Fruit fly (Drosophila melanogaster) whole organism, pupa: ENCODE results near the gene CG42354.

Experiments used
- CG10348 ChIP-seq: fragments of 200-800 bp; sonication (Bioruptor generic); IDR thresholded peaks from 2 replicates; pipeline ENCODE4 v1.3.6; 2022; ENCODE audit warnings: missing biosample characterization, missing genetic modification characterization
- CG12605 ChIP-seq: fragments of 200-800 bp; sonication (Bioruptor generic); IDR thresholded peaks from 2 replicates; pipeline ENCODE4 v1.3.6; 2022; ENCODE audit warnings: missing biosample characterization, missing genetic modification characterization
- CG13204 ChIP-seq: fragments of 200-800 bp; sonication (Bioruptor generic); optimal IDR thresholded peaks from 2 replicates; lab custom pipeline; 2018; ENCODE audit warnings: missing biosample characterization, mild to moderate bottlenecking, missing genetic modification characterization, moderate library complexity
- CG14655 ChIP-seq: fragments of 200-800 bp; sonication (Bioruptor generic); optimal IDR thresholded peaks from 3 replicates; lab custom pipeline; 2017; ENCODE audit warnings: mild to moderate bottlenecking, missing biosample characterization, missing genetic modification reagents, missing genetic modification characterization
- CG15710 ChIP-seq: fragments of 200-800 bp; sonication (Bioruptor generic); optimal IDR thresholded peaks from 2 replicates; lab custom pipeline; 2018; ENCODE audit warnings: missing biosample characterization, mild to moderate bottlenecking, missing genetic modification characterization, moderate library complexity
- CG17806 ChIP-seq: fragments of 200-800 bp; sonication (Bioruptor generic); optimal IDR thresholded peaks from 2 replicates; lab custom pipeline; 2018; ENCODE audit warnings: missing biosample characterization, mild to moderate bottlenecking, missing genetic modification characterization, moderate library complexity
- CG32121 ChIP-seq: fragments of 200-800 bp; sonication (Bioruptor generic); IDR thresholded peaks from 2 replicates; pipeline ENCODE4 v1.3.6; 2022; ENCODE audit warnings: missing biosample characterization, missing genetic modification characterization
- CG34367 ChIP-seq: fragments of 200-800 bp; sonication (Bioruptor generic); optimal IDR thresholded peaks from 2 replicates; lab custom pipeline; 2018; ENCODE audit warnings: missing biosample characterization, mild to moderate bottlenecking, missing genetic modification characterization
- CG4496 ChIP-seq: fragments of 200-800 bp; sonication (Bioruptor generic); IDR thresholded peaks from 3 replicates; pipeline ENCODE4 v1.3.6; 2022; ENCODE audit warnings: missing biosample characterization, missing genetic modification characterization
- CG8159 ChIP-seq: fragments of 200-800 bp; sonication (Bioruptor generic); optimal IDR thresholded peaks from 3 replicates; lab custom pipeline; 2018; ENCODE audit warnings: missing biosample characterization, mild to moderate bottlenecking, missing genetic modification characterization, moderate library complexity
- CG8301 ChIP-seq: fragments of 200-800 bp; sonication (Bioruptor generic); optimal IDR thresholded peaks from 2 replicates; lab custom pipeline; 2018; ENCODE audit warnings: missing biosample characterization, mild to moderate bottlenecking, missing genetic modification characterization
- CG9948 ChIP-seq: fragments of 200-800 bp; sonication (Bioruptor generic); optimal IDR thresholded peaks from 2 replicates; lab custom pipeline; 2018; ENCODE audit warnings: missing biosample characterization, mild to moderate bottlenecking, missing genetic modification characterization, moderate library complexity
- D1 ChIP-seq: fragments of 200-800 bp; sonication (Bioruptor generic); optimal IDR thresholded peaks from 2 replicates; lab custom pipeline; 2018; ENCODE audit warnings: missing biosample characterization, mild to moderate bottlenecking, missing genetic modification characterization, moderate library complexity
- EcR ChIP-seq: fragments of 200-800 bp; sonication (Bioruptor generic); optimal IDR thresholded peaks from 3 replicates; lab custom pipeline; 2019; ENCODE audit warnings: missing biosample characterization, missing genetic modification characterization, mild to moderate bottlenecking, moderate library complexity, missing genetic modification reagents
- Ets98B ChIP-seq: fragments of 200-800 bp; sonication (Bioruptor generic); IDR thresholded peaks from 2 replicates; pipeline ENCODE4 v1.3.6; 2022; ENCODE audit warnings: missing biosample characterization, missing genetic modification characterization
- Pif1A ChIP-seq: fragments of 200-800 bp; sonication (Bioruptor generic); optimal IDR thresholded peaks from 3 replicates; lab custom pipeline; 2016; ENCODE audit warnings: missing biosample characterization, missing genetic modification characterization
- Pif1B ChIP-seq: fragments of 200-800 bp; sonication (Bioruptor generic); optimal IDR thresholded peaks from 3 replicates; lab custom pipeline; 2016; ENCODE audit warnings: missing biosample characterization, missing genetic modification characterization
- Snoo ChIP-seq: fragments of 200-800 bp; sonication (Bioruptor generic); optimal IDR thresholded peaks from 3 replicates; lab custom pipeline; 2017; ENCODE audit warnings: missing biosample characterization, mild to moderate bottlenecking, missing genetic modification characterization, inconsistent platforms
- fd96Ca ChIP-seq: fragments of 200-800 bp; sonication (Bioruptor generic); IDR thresholded peaks from 3 replicates; pipeline ENCODE4 v1.3.6; 2022; ENCODE audit warnings: missing biosample characterization, missing genetic modification characterization
- gl ChIP-seq: fragments of 200-800 bp; sonication (Bioruptor generic); optimal IDR thresholded peaks from 2 replicates; lab custom pipeline; 2018; ENCODE audit warnings: missing biosample characterization, mild to moderate bottlenecking, missing genetic modification characterization
- rn ChIP-seq: fragments of 200-800 bp; sonication (Bioruptor generic); IDR thresholded peaks from 2 replicates; pipeline ENCODE4 v1.3.6; 2022; ENCODE audit warnings: missing biosample characterization, missing genetic modification characterization

Gene CG42354

DNA sequence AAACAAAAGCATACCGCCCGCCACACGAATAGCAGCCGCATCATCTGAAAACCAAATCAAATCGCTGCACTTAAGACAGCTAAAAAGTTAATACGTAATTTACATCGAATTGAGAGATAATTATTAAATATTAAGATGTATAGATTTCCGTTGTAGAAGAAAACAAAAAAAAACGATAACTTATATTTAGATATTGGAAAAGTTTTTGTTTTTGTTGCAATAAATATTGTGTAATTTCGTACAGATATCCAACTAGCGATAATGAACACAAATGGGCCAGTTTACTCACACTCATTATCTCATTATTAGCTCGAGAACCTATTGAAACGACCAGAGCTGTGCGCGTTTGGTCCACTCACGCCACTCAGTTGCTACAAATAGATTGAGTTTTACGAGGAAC is 35.9 kb upstream of the CG42354 start:
- TF ChIP-seq CG32121 (GFP tag; lab: Robert Waterston, UW) (no peak), CG14655 (GFP tag; lab: Kevin White, UChicago) (peak; percentile 80), Pif1B (GFP tag; lab: Kevin White, UChicago) (peak; percentile 33), fd96Ca (no peak), rn (no peak), CG10348 (GFP tag; lab: Robert Waterston, UW) (no peak), Pif1A (GFP tag; lab: Kevin White, UChicago) (peak; percentile 29), EcR (no peak), CG12605 (GFP tag; lab: Robert Waterston, UW) (no peak), D1 (tag; lab: Kevin White, UChicago) (no peak), Snoo (no peak), CG13204 (GFP tag; lab: Kevin White, UChicago) (peak; percentile 22), CG34367 (tag; lab: Kevin White, UChicago) (peak; percentile 60), CG9948 (tag; lab: Kevin White, UChicago) (peak; percentile 67), CG4496 (GFP tag; lab: Robert Waterston, UW) (no peak), gl (no peak), CG17806 (peak; percentile 55), CG8301 (peak; percentile 52), CG8159 (tag; lab: Kevin White, UChicago) (peak; percentile 77), CG15710 (peak; percentile 64), Ets98B (GFP tag; lab: Robert Waterston, UW) (no peak)

DNA sequence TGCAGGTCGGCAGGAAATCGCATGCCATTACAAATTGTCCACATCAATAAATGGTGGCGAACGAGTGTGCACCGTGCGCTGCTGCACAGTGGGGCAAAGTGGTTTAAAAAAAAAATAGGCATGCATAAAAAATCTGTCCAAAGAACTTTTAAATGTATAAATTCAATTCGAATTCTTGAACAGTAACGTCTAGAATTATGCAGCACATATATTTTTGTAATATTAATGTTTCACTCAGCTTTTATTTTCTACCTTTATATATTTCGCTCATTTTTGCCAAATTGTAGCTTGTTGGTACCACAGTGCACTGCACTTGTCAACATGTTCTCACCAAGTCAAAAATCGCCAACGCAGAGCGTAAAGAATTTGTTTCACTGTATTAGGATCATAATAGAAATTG is 34.3 kb upstream of the CG42354 start:
- no peak for TF ChIP-seq D1 (tag; lab: Kevin White, UChicago)
- TF ChIP-seq EcR = no peak
- TF ChIP-seq fd96Ca = no peak
- TF ChIP-seq CG10348 (GFP tag; lab: Robert Waterston, UW) = no peak
- TF ChIP-seq Ets98B (GFP tag; lab: Robert Waterston, UW) = 0 out of 2 replicates have a peak, but pooled peaks have one; percentile 24
- 0 out of 2 replicates have a peak, but pooled peaks have one; percentile 9 for TF ChIP-seq CG32121 (GFP tag; lab: Robert Waterston, UW)
- TF ChIP-seq CG17806 = peak; percentile 42
- TF ChIP-seq CG15710 = peak; percentile 16
- no peak for TF ChIP-seq CG13204 (GFP tag; lab: Kevin White, UChicago)
- no peak for TF ChIP-seq rn
- TF ChIP-seq Snoo = no peak
- peak; percentile 15 for TF ChIP-seq CG8301
- TF ChIP-seq CG9948 (tag; lab: Kevin White, UChicago) = peak; percentile 43
- no peak for TF ChIP-seq CG12605 (GFP tag; lab: Robert Waterston, UW)
- peak; percentile 39 for TF ChIP-seq CG14655 (GFP tag; lab: Kevin White, UChicago)
- peak; percentile 36 for TF ChIP-seq CG8159 (tag; lab: Kevin White, UChicago)
- peak; percentile 20 for TF ChIP-seq Pif1B (GFP tag; lab: Kevin White, UChicago)
- TF ChIP-seq CG4496 (GFP tag; lab: Robert Waterston, UW) = peak; percentile 35; the same call in 1 of the 3 replicates
- TF ChIP-seq CG34367 (tag; lab: Kevin White, UChicago) = no peak
- TF ChIP-seq Pif1A (GFP tag; lab: Kevin White, UChicago) = peak; percentile 22
- no peak for TF ChIP-seq gl

- TF ChIP-seq CG10348 (GFP tag; lab: Robert Waterston, UW) (no peak), Pif1A (GFP tag; lab: Kevin White, UChicago) (no peak), CG4496 (GFP tag; lab: Robert Waterston, UW) (no peak), CG8159 (tag; lab: Kevin White, UChicago) (no peak), CG15710 (no peak), CG13204 (GFP tag; lab: Kevin White, UChicago) (no peak), fd96Ca (no peak), CG14655 (GFP tag; lab: Kevin White, UChicago) (no peak), Ets98B (GFP tag; lab: Robert Waterston, UW) (no peak), CG17806 (no peak), CG8301 (no peak), CG9948 (tag; lab: Kevin White, UChicago) (no peak), gl (no peak), Snoo (no peak), Pif1B (GFP tag; lab: Kevin White, UChicago) (no peak), D1 (tag; lab: Kevin White, UChicago) (no peak), EcR (no peak), rn (no peak)
These were observed 31.2 kb upstream of the CG42354 start for dm6 chrX:16135920-16136319.

DNA sequence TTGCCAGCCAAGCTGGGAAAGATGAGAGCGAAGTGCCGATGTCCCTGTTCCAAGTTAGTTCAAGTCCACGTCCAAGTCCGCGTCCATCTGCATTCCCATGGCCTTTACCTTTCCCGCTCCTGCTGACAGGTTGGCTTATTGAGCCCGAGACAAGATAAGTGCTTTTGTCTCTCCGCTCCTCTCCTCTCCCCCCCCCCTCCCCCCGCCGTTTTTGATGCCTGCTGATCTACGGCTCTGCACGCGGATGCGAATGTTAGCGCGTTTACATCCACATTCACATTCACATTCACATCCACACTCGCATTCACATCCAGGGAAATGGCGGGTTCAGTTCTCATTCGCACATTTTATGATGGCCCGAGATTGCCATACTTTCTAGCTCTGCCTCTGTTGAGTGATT is 30.6 kb upstream of the CG42354 start:
- no peak for TF ChIP-seq CG8301
- TF ChIP-seq CG10348 (GFP tag; lab: Robert Waterston, UW) = no peak
- TF ChIP-seq Pif1A (GFP tag; lab: Kevin White, UChicago) = no peak

DNA sequence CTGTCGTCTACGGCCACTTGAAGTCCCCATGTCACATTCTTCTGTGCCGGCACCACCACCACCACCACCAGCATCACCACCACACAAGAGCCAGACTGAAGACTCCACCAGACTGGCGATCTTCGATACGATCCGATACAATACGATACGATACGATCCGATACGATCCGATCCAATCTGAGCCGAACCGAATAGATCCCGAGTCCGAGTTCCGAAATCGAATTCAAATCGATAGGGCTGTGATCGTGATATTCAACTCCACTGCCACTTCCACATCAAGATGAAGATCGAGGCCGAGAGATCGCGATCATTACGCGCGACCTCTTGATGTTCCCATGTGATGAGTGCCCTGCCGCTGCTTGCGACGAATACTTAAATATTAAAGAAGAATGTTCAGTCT is 19.5 kb upstream of the CG42354 start:
- no peak for TF ChIP-seq CG34367 (tag; lab: Kevin White, UChicago)
- TF ChIP-seq D1 (tag; lab: Kevin White, UChicago) = no peak
- TF ChIP-seq CG9948 (tag; lab: Kevin White, UChicago) = no peak
- no peak for TF ChIP-seq CG13204 (GFP tag; lab: Kevin White, UChicago)
- no peak for TF ChIP-seq CG4496 (GFP tag; lab: Robert Waterston, UW)
- no peak for TF ChIP-seq CG32121 (GFP tag; lab: Robert Waterston, UW)
- no peak for TF ChIP-seq CG17806
- no peak for TF ChIP-seq CG14655 (GFP tag; lab: Kevin White, UChicago)
- TF ChIP-seq EcR = no peak
- no peak for TF ChIP-seq CG15710
- TF ChIP-seq CG12605 (GFP tag; lab: Robert Waterston, UW) = no peak
- TF ChIP-seq gl = no peak
- TF ChIP-seq rn = no peak
- TF ChIP-seq, all 21 proteins: peak for 0

dm6 chrX:16111655-16112054 is 6.9 kb upstream of the CG42354 start:
- no peak for TF ChIP-seq rn
- TF ChIP-seq CG8159 (tag; lab: Kevin White, UChicago) = peak; percentile 8
